Fruit fly (Drosophila melanogaster) S2 (cell line): ENCODE data around the gene CG14082.

Experiments used
- CG8478 ChIP-seq: fragments of >200 bp; optimal IDR thresholded peaks from 2 replicates; lab custom pipeline; 2018
- CTCF ChIP-seq, 2 experiments: fragments of >200 bp; optimal IDR thresholded peaks; 2 replicates each; lab custom pipeline; 2018

- TF ChIP-seq CG8478 (lab: Kevin White, UChicago) = no peak
- no peak for TF ChIP-seq CTCF (optimal IDR thresholded peaks at IDR 0.05; lab: Kevin White, UChicago)
Observed at dm6 chr3L:19075976-19076375, 62.8 kb downstream of the CG14082 start.
